Worm (Caenorhabditis elegans): ENCODE results near the gene fbxa-165.

DNA sequence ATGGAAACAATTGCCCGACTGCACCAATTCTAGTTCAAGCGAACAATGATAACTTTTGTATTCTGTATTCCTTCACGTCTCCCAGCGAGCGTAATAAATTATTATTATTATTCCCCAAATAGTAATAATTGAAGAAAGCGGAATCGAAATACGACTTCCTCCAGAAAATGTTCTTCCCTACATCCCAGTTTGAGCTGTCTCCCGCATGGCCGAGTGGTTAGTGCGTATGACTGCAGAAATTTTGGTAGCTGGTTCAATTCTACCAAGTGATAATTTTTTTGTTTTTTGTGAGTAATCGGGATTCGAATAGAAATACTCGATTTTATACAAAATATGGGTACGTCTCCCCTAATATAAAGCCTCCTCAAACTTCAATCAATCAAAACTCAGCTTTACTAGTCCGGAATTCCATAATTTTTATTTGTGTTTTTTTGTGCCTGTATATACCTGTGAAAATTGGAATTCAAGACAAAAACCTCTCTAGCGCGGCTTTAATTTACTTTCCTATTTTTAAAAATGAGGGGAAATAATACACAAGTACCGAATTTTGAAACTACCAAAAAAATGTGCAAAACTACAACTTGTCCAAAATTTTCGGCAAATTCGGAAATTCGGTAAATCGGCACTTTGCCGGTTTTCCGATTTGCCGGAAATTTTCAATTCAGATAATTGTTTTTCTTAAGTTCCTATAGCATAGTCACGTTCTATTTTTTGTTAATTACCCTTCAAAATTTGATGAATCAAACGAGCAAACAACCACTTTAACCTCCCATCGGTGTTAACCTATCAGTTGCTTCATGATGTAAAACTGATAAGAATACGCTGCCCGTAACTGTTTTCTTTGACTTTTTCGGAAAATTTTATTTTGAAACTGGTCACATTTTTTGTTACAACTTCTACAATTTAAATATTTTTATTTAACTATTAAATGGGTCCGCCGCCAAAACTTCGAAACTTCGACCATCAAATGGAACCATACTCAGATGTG lies 18.9 kb downstream of the fbxa-165 start, which contains the start of gene bath-46:
- TF ChIP-seq egl-27 (tag; optimal IDR thresholded peaks at IDR 0.05) (no peak), mep-1 (tag; optimal IDR thresholded peaks at IDR 0.05) (no peak), mdl-1 (tag; optimal IDR thresholded peaks at IDR 0.05) (no peak)
